Fruit fly (Drosophila melanogaster) whole organism, prepupa: ENCODE data around the gene mRpL13.

Experiments used
- Blimp-1 ChIP-seq: fragments of 200-800 bp; sonication (Bioruptor generic); optimal IDR thresholded peaks from 3 replicates; lab custom pipeline; 2017; ENCODE audit warnings: missing biosample characterization, missing genetic modification characterization, mild to moderate bottlenecking, moderate library complexity, missing genetic modification reagents
- CG11762 ChIP-seq: fragments of 200-800 bp; sonication (Bioruptor generic); optimal IDR thresholded peaks from 3 replicates; lab custom pipeline; 2016; ENCODE audit warnings: missing biosample characterization, missing genetic modification characterization; ENCODE audit not compliant: insufficient read depth
- CG6792 ChIP-seq: fragments of 200-800 bp; sonication (Bioruptor generic); optimal IDR thresholded peaks from 3 replicates; lab custom pipeline; 2016; ENCODE audit warnings: missing biosample characterization, missing genetic modification characterization
- Eip78C ChIP-seq: fragments of 200-800 bp; sonication (Bioruptor generic); peaks from one replicate; lab custom pipeline; 2016; ENCODE audit warnings: missing biosample characterization, missing genetic modification characterization
- Eip93F ChIP-seq: fragments of 200-800 bp; sonication (Bioruptor generic); optimal IDR thresholded peaks from 2 replicates; lab custom pipeline; 2016; ENCODE audit warnings: missing biosample characterization, mild to moderate bottlenecking, missing genetic modification characterization
- Met ChIP-seq: fragments of 200-800 bp; sonication (Bioruptor generic); optimal IDR thresholded peaks from 3 replicates; lab custom pipeline; 2016; ENCODE audit warnings: missing biosample characterization, missing genetic modification characterization
- dsx ChIP-seq: fragments of 200-800 bp; optimal IDR thresholded peaks from 3 replicates; lab custom pipeline; 2019; ENCODE audit warnings: missing biosample characterization, mild to moderate bottlenecking, missing genetic modification characterization, moderate library complexity; ENCODE audit not compliant: poor library complexity, severe bottlenecking
- vri ChIP-seq: fragments of 200-800 bp; sonication (Bioruptor generic); optimal IDR thresholded peaks from 3 replicates; lab custom pipeline; 2016; ENCODE audit warnings: missing biosample characterization, mild to moderate bottlenecking, missing genetic modification characterization

DNA sequence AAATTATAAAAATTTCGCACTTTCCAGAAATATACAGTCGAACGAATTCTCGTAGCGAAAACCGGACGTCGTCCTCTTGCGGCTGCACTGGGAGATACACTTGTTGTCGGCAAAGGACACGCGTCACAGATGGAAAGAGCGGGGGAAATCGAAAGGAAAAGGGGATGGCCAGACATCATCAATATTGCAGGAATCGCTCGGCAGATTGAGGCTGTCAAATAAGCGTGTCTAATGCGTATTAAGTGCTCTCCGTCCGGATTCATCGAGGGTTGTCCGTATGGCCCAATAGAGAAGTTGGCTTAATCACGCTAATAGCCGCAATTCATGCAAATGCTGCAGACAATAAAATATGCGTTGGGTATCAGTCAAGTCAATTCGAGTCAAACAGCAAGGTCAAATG lies 49.6 kb downstream of the mRpL13 start:
- no peak for TF ChIP-seq dsx
- TF ChIP-seq CG11762 (GFP tag; lab: Kevin White, UChicago): no peak
- TF ChIP-seq Eip78C: no peak
- no peak for TF ChIP-seq CG6792 (GFP tag; lab: Kevin White, UChicago)
- TF ChIP-seq vri: no peak
- no peak for TF ChIP-seq Eip93F (GFP tag; lab: Kevin White, UChicago)
- TF ChIP-seq Met (GFP tag; lab: Kevin White, UChicago): no peak
- TF ChIP-seq Blimp-1: no peak
